1 fruit fly cellular context compared by ENCODE assay signal in genomic region chr2L:21149053-21149452, dm6.
TF ChIP-seq lines count a peak whose summit lies in the region.

No protein-coding gene starts in this region.

TF ChIP-seq in whole organism, embryonic, 481 proteins besides CTCF, POLR2A, EP300 and RAD21 (continued from another document):
- TF ChIP-seq CG6254 (GFP tag; optimal IDR thresholded peaks at IDR 0.05; lab: Kevin White, UChicago) (peak; percentile 15), sens-2 (GFP tag; IDR thresholded peaks at IDR 0.05; lab: Robert Waterston, UW) (0 out of 2 replicates have a peak, but pooled peaks have one; percentile 10), zen (tag; optimal IDR thresholded peaks at IDR 0.05; lab: Kevin White, UChicago) (peak; percentile 3), tll (GFP tag; optimal IDR thresholded peaks at IDR 0.05; lab: Kevin White, UChicago) (no peak), HmgD (GFP tag; optimal IDR thresholded peaks at IDR 0.05; lab: Kevin White, UChicago) (no peak), Doc3 (GFP tag; IDR thresholded peaks at IDR 0.05; lab: Robert Waterston, UW; ENCODE audit: partially characterized antibody) (peak; percentile 63; the same call in 2 of the 3 replicates), CG11398 (GFP tag; optimal IDR thresholded peaks at IDR 0.05; lab: Kevin White, UChicago) (no peak), zfh1 (GFP tag; IDR thresholded peaks at IDR 0.05; lab: Robert Waterston, UW) (0 out of 3 replicates have a peak, but pooled peaks have one; percentile 43), CG18262 (tag; optimal IDR thresholded peaks at IDR 0.05; lab: Kevin White, UChicago) (peak; percentile 62), CG18476 (GFP tag; optimal IDR thresholded peaks at IDR 0.05; lab: Kevin White, UChicago) (peak; percentile 7), CG10147 (GFP tag; optimal IDR thresholded peaks at IDR 0.05; lab: Kevin White, UChicago) (peak; percentile 57), peb (GFP tag; IDR thresholded peaks at IDR 0.05; lab: Robert Waterston, UW) (no peak), cwo (GFP tag; optimal IDR thresholded peaks at IDR 0.05; lab: Kevin White, UChicago) (no peak), HLH4C (GFP tag; IDR thresholded peaks at IDR 0.05; lab: Robert Waterston, UW; ENCODE audit: partially characterized antibody) (peak; percentile 76), CG13123 (GFP tag; optimal IDR thresholded peaks at IDR 0.05; lab: Kevin White, UChicago) (peak; percentile 9), CG8290 (GFP tag; optimal IDR thresholded peaks at IDR 0.05; lab: Kevin White, UChicago) (peak; percentile 56), CG8290 (tag; optimal IDR thresholded peaks at IDR 0.05; lab: Kevin White, UChicago) (peak in 1 of 2 experiments; percentile 68), Asciz (GFP tag; optimal IDR thresholded peaks at IDR 0.05; lab: Kevin White, UChicago) (peak; percentile 35), NC2β (GFP tag; optimal IDR thresholded peaks at IDR 0.05; lab: Kevin White, UChicago) (no peak), CG10209 (GFP tag; optimal IDR thresholded peaks at IDR 0.05; lab: Kevin White, UChicago) (peak; percentile 25), HmgZ (tag; optimal IDR thresholded peaks at IDR 0.05; lab: Kevin White, UChicago) (peak; percentile 50), sima (GFP tag; optimal IDR thresholded peaks at IDR 0.05; lab: Kevin White, UChicago) (no peak), unc-4 (GFP tag; IDR thresholded peaks at IDR 0.05; lab: Robert Waterston, UW; ENCODE audit: partially characterized antibody) (peak; percentile 77), psq (GFP tag; optimal IDR thresholded peaks at IDR 0.05; lab: Kevin White, UChicago) (no peak), NfI (GFP tag; optimal IDR thresholded peaks at IDR 0.05; lab: Kevin White, UChicago) (peak; percentile 33), grn (GFP tag; optimal IDR thresholded peaks at IDR 0.05; lab: Kevin White, UChicago) (peak; percentile 90), Dip2 (GFP tag; IDR thresholded peaks at IDR 0.05; lab: Robert Waterston, UW) (no peak), dmrt99B (tag; optimal IDR thresholded peaks at IDR 0.05; lab: Kevin White, UChicago) (peak; percentile 63), Dll (GFP tag; IDR thresholded peaks at IDR 0.05; lab: Robert Waterston, UW; ENCODE audit: partially characterized antibody) (peak; percentile 75), amos (GFP tag; IDR thresholded peaks at IDR 0.05; lab: Robert Waterston, UW; ENCODE audit: partially characterized antibody) (peak; percentile 74), pros (GFP tag; optimal IDR thresholded peaks at IDR 0.05; lab: Kevin White, UChicago) (no peak), CG17361 (GFP tag; IDR thresholded peaks at IDR 0.05; lab: Robert Waterston, UW) (peak; percentile 70), CG15269 (tag; optimal IDR thresholded peaks at IDR 0.05; lab: Kevin White, UChicago) (peak; percentile 70), pita (GFP tag; optimal IDR thresholded peaks at IDR 0.05; lab: Kevin White, UChicago) (no peak), CG17385 (GFP tag; optimal IDR thresholded peaks at IDR 0.05; lab: Kevin White, UChicago) (peak; percentile 23), GATAe (GFP tag; conservative IDR thresholded peaks at IDR 0.05; lab: Robert Waterston, UW) (peak; percentile 90), Chrac-16 (GFP tag; optimal IDR thresholded peaks at IDR 0.05; lab: Kevin White, UChicago) (peak; percentile 1), CG10959 (GFP tag; IDR thresholded peaks at IDR 0.05; lab: Robert Waterston, UW) (no peak), Xbp1 (GFP tag; optimal IDR thresholded peaks at IDR 0.05; lab: Kevin White, UChicago) (peak; percentile 57), Fer3 (tag; optimal IDR thresholded peaks at IDR 0.05; lab: Kevin White, UChicago) (peak; percentile 39), CG8281 (tag; optimal IDR thresholded peaks at IDR 0.05; lab: Kevin White, UChicago) (no peak), MTF-1 (GFP tag; optimal IDR thresholded peaks at IDR 0.05; lab: Kevin White, UChicago; ENCODE audit: borderline replicate concordance) (peak; percentile 12), Ptx1 (GFP tag; IDR thresholded peaks at IDR 0.05; lab: Robert Waterston, UW) (no peak; the same call in 1 of the 2 replicates), crp (GFP tag; optimal IDR thresholded peaks at IDR 0.05; lab: Kevin White, UChicago) (peak in 1 of 2 experiments; percentile 10), Fer1 (GFP tag; optimal IDR thresholded peaks at IDR 0.05; lab: Kevin White, UChicago) (peak; percentile 42), CG10979 (tag; optimal IDR thresholded peaks at IDR 0.05; lab: Kevin White, UChicago) (peak; percentile 58), gsb-n (tag; optimal IDR thresholded peaks at IDR 0.05; lab: Kevin White, UChicago) (peak; percentile 50), E2f1 (GFP tag; IDR thresholded peaks at IDR 0.05; lab: Robert Waterston, UW) (peak; percentile 60), Blimp-1 (GFP tag; optimal IDR thresholded peaks at IDR 0.05; lab: Kevin White, UChicago) (no peak), CG3281 (GFP tag; optimal IDR thresholded peaks at IDR 0.05; lab: Kevin White, UChicago) (peak; percentile 13), crc (GFP tag; optimal IDR thresholded peaks at IDR 0.05; lab: Kevin White, UChicago) (no peak), fu2 (GFP tag; optimal IDR thresholded peaks at IDR 0.05; lab: Kevin White, UChicago) (no peak), Atf3 (GFP tag; optimal IDR thresholded peaks at IDR 0.05; lab: Kevin White, UChicago) (no peak), B-H1 (GFP tag; IDR thresholded peaks at IDR 0.05; lab: Robert Waterston, UW) (no peak; the same call in 2 of the 3 replicates), CG30020 (tag; optimal IDR thresholded peaks at IDR 0.05; lab: Kevin White, UChicago) (peak; percentile 59), sim (GFP tag; IDR thresholded peaks at IDR 0.05; lab: Robert Waterston, UW) (peak; percentile 43; the same call in 1 of the 2 replicates), prd (optimal IDR thresholded peaks at IDR 0.05; lab: Kevin White, UChicago) (no peak), prd (GFP tag; IDR thresholded peaks at IDR 0.05; lab: Robert Waterston, UW) (peak; percentile 58; the same call in 2 of the 3 replicates), sob (GFP tag; IDR thresholded peaks at IDR 0.05; lab: Robert Waterston, UW) (0 out of 2 replicates have a peak, but pooled peaks have one; percentile 40), zfh2 (GFP tag; optimal IDR thresholded peaks at IDR 0.05; lab: Kevin White, UChicago) (no peak), CG9932 (GFP tag; IDR thresholded peaks at IDR 0.05; lab: Robert Waterston, UW) (peak; percentile 77), repo (GFP tag; optimal IDR thresholded peaks at IDR 0.05; lab: Kevin White, UChicago) (no peak), Dek (tag; optimal IDR thresholded peaks at IDR 0.05; lab: Kevin White, UChicago) (peak; percentile 32), CG1647 (GFP tag; optimal IDR thresholded peaks at IDR 0.05; lab: Kevin White, UChicago) (no peak), nmo (GFP tag; optimal IDR thresholded peaks at IDR 0.05; lab: Kevin White, UChicago) (peak; percentile 60), tap (tag; optimal IDR thresholded peaks at IDR 0.05; lab: Kevin White, UChicago) (peak; percentile 31), CG1529 (GFP tag; optimal IDR thresholded peaks at IDR 0.05; lab: Kevin White, UChicago) (no peak), CG4730 (GFP tag; IDR thresholded peaks at IDR 0.05; lab: Robert Waterston, UW) (0 out of 2 replicates have a peak, but pooled peaks have one; percentile 8), lilli (GFP tag; optimal IDR thresholded peaks at IDR 0.05; lab: Kevin White, UChicago) (peak; percentile 47), CG13894 (tag; optimal IDR thresholded peaks at IDR 0.05; lab: Kevin White, UChicago) (peak; percentile 71), CG8924 (tag; optimal IDR thresholded peaks at IDR 0.05; lab: Kevin White, UChicago) (peak; percentile 60), Aef1 (GFP tag; IDR thresholded peaks at IDR 0.05; lab: Robert Waterston, UW) (peak; percentile 32; the same call in 1 of the 3 replicates), CG9797 (GFP tag; optimal IDR thresholded peaks at IDR 0.05; lab: Kevin White, UChicago) (no peak), zf30C (GFP tag; optimal IDR thresholded peaks at IDR 0.05; lab: Kevin White, UChicago) (no peak), Hr51 (GFP tag; optimal IDR thresholded peaks at IDR 0.05; lab: Kevin White, UChicago) (peak in 1 of 2 experiments; percentile 70), BEAF-32 (GFP tag; optimal IDR thresholded peaks at IDR 0.05; lab: Kevin White, UChicago) (peak; percentile 72), yki (optimal IDR thresholded peaks at IDR 0.05; lab: Kevin White, UChicago) (no peak), Bteb2 (GFP tag; optimal IDR thresholded peaks at IDR 0.05; lab: Kevin White, UChicago) (peak; percentile 53), ewg (GFP tag; optimal IDR thresholded peaks at IDR 0.05; lab: Kevin White, UChicago) (peak; percentile 29), dm (GFP tag; optimal IDR thresholded peaks at IDR 0.05; lab: Kevin White, UChicago) (peak; percentile 16), mam (GFP tag; optimal IDR thresholded peaks at IDR 0.05; lab: Kevin White, UChicago) (peak; percentile 15), CG34376 (GFP tag; optimal IDR thresholded peaks at IDR 0.05; lab: Kevin White, UChicago) (peak; percentile 25), bowl (GFP tag; IDR thresholded peaks at IDR 0.05; lab: Robert Waterston, UW) (no peak), CG2712 (tag; optimal IDR thresholded peaks at IDR 0.05; lab: Kevin White, UChicago) (peak; percentile 69), CG6689 (GFP tag; IDR thresholded peaks at IDR 0.05; lab: Robert Waterston, UW) (peak; percentile 36; the same call in 1 of the 2 replicates), disco-r (GFP tag; optimal IDR thresholded peaks at IDR 0.05; lab: Kevin White, UChicago) (no peak), CG5180 (GFP tag; optimal IDR thresholded peaks at IDR 0.05; lab: Kevin White, UChicago) (no peak), Spps (tag; optimal IDR thresholded peaks at IDR 0.05; lab: Kevin White, UChicago) (peak; percentile 47), crol (GFP tag; IDR thresholded peaks at IDR 0.05; lab: Robert Waterston, UW) (no peak), CG12744 (GFP tag; optimal IDR thresholded peaks at IDR 0.05; lab: Kevin White, UChicago) (peak; percentile 12), pho (GFP tag; optimal IDR thresholded peaks at IDR 0.05; lab: Kevin White, UChicago) (peak; percentile 22), stwl (tag; optimal IDR thresholded peaks at IDR 0.05; lab: Kevin White, UChicago) (peak; percentile 90), dpn (GFP tag; optimal IDR thresholded peaks at IDR 0.05; lab: Kevin White, UChicago) (peak; percentile 36 to 49), otp (GFP tag; IDR thresholded peaks at IDR 0.05; lab: Robert Waterston, UW) (0 out of 3 replicates have a peak, but pooled peaks have one; percentile 12), CG11696 (GFP tag; IDR thresholded peaks at IDR 0.05; lab: Robert Waterston, UW) (peak; percentile 99), PHDP (tag; optimal IDR thresholded peaks at IDR 0.05; lab: Kevin White, UChicago) (peak; percentile 59), HLH3B (GFP tag; IDR thresholded peaks at IDR 0.05; lab: Robert Waterston, UW) (peak; percentile 66; the same call in 1 of the 2 replicates), klu (GFP tag; IDR thresholded peaks at IDR 0.05; lab: Robert Waterston, UW) (no peak), sug (tag; optimal IDR thresholded peaks at IDR 0.05; lab: Kevin White, UChicago) (peak; percentile 51), HHEX (GFP tag; optimal IDR thresholded peaks at IDR 0.05; lab: Kevin White, UChicago) (peak; percentile 53), az2 (GFP tag; optimal IDR thresholded peaks at IDR 0.05; lab: Kevin White, UChicago) (peak; percentile 49), nerfin-1 (tag; optimal IDR thresholded peaks at IDR 0.05; lab: Kevin White, UChicago) (peak; percentile 27), Mes4 (GFP tag; optimal IDR thresholded peaks at IDR 0.05; lab: Kevin White, UChicago) (no peak), CG2678 (tag; optimal IDR thresholded peaks at IDR 0.05; lab: Kevin White, UChicago) (peak; percentile 64), Sry-δ (GFP tag; optimal IDR thresholded peaks at IDR 0.05; lab: Kevin White, UChicago) (peak; percentile 68), pum (GFP tag; optimal IDR thresholded peaks at IDR 0.05; lab: Kevin White, UChicago) (peak; percentile 12), bab2 (GFP tag; optimal IDR thresholded peaks at IDR 0.05; lab: Kevin White, UChicago) (peak; percentile 18), unpg (GFP tag; optimal IDR thresholded peaks at IDR 0.05; lab: Kevin White, UChicago) (peak; percentile 71), CG33557 (GFP tag; optimal IDR thresholded peaks at IDR 0.05; lab: Kevin White, UChicago) (peak; percentile 21), nau (GFP tag; optimal IDR thresholded peaks at IDR 0.05; lab: Kevin White, UChicago) (peak; percentile 41), tup (GFP tag; optimal IDR thresholded peaks at IDR 0.05; lab: Kevin White, UChicago) (no peak), CG42726 (GFP tag; IDR thresholded peaks at IDR 0.05; lab: Robert Waterston, UW; ENCODE audit: partially characterized antibody) (peak; percentile 45; the same call in 1 of the 2 replicates), Dp (GFP tag; optimal IDR thresholded peaks at IDR 0.05; lab: Kevin White, UChicago) (peak; percentile 84), CG32772 (GFP tag; IDR thresholded peaks at IDR 0.05; lab: Robert Waterston, UW) (0 out of 2 replicates have a peak, but pooled peaks have one; percentile 23), CG17568 (GFP tag; optimal IDR thresholded peaks at IDR 0.05; lab: Kevin White, UChicago) (peak; percentile 22), dysf (GFP tag; IDR thresholded peaks at IDR 0.05; lab: Robert Waterston, UW) (peak; percentile 73), Ravus (GFP tag; IDR thresholded peaks at IDR 0.05; lab: Robert Waterston, UW) (no peak), CG11560 (tag; IDR thresholded peaks at IDR 0.05; lab: Robert Waterston, UW) (peak; percentile 43; the same call in 1 of the 3 replicates), CG6791 (GFP tag; IDR thresholded peaks at IDR 0.05; lab: Robert Waterston, UW; ENCODE audit: partially characterized antibody) (peak; percentile 72), CG10267 (tag; optimal IDR thresholded peaks at IDR 0.05; lab: Kevin White, UChicago) (peak; percentile 66), CG32767 (GFP tag; IDR thresholded peaks at IDR 0.05; lab: Robert Waterston, UW) (peak; percentile 11; the same call in 1 of the 2 replicates), ro (GFP tag; IDR thresholded peaks at IDR 0.05; lab: Robert Waterston, UW) (no peak)
